Comparison of ENCODE assay signal across 1 fruit fly cellular context in the genomic region with DNA sequence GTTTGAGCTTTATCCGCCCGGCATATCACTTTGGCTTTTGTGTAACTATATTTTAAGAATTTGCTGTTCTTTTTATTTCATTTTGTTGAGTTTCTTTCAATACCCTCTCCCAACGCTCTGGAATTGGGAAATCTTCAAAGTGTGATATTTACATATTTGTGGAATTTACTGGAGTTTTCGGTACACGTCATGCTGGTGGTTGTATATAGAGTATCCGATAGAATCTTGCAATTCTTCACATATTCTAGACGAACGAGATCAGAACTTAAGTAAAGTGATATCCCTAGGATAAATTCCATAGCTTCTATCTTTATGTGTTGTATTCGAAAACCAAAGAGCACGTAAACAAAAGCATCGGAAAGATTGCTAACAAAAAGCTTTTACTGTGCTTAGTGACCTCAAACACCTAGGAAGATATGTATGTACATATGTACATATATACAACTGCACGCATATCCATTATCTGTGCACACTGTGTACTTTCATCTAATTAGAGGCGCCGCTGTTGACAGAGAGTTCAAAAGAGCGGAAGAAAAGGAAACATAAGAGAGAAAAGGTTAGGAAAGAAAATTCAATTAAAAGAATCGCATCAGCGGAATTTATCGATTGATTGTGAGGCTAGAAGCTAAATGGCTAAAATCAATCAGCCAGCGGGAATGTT.
TF ChIP-seq lines count a peak whose summit lies in the region.

No protein-coding gene starts in this region.

TF ChIP-seq in whole organism, embryonic, 481 proteins besides CTCF, POLR2A, EP300 and RAD21 (continued from another document):
- TF ChIP-seq CG12104 (GFP tag; optimal IDR thresholded peaks at IDR 0.05; lab: Kevin White, UChicago) (peak; percentile 35), insv (GFP tag; optimal IDR thresholded peaks at IDR 0.05; lab: Kevin White, UChicago) (peak in 1 of 2 experiments; percentile 41), lmd (GFP tag; IDR thresholded peaks at IDR 0.05; lab: Robert Waterston, UW) (no peak), ab (GFP tag; optimal IDR thresholded peaks at IDR 0.05; lab: Kevin White, UChicago) (no peak), Trl (optimal IDR thresholded peaks at IDR 0.05; lab: Kevin White, UChicago) (no peak), Trl (GFP tag; optimal IDR thresholded peaks at IDR 0.05; lab: Kevin White, UChicago) (no peak), grau (tag; optimal IDR thresholded peaks at IDR 0.05; lab: Kevin White, UChicago) (no peak), CG32772 (GFP tag; IDR thresholded peaks at IDR 0.05; lab: Robert Waterston, UW) (no peak), Chrac-16 (GFP tag; optimal IDR thresholded peaks at IDR 0.05; lab: Kevin White, UChicago) (no peak), Sry-δ (GFP tag; optimal IDR thresholded peaks at IDR 0.05; lab: Kevin White, UChicago) (no peak), TFAM (GFP tag; optimal IDR thresholded peaks at IDR 0.05; lab: Kevin White, UChicago) (no peak), kni (GFP tag; optimal IDR thresholded peaks at IDR 0.05; lab: Kevin White, UChicago) (peak; percentile 85), stwl (tag; optimal IDR thresholded peaks at IDR 0.05; lab: Kevin White, UChicago) (no peak), Atf6 (GFP tag; IDR thresholded peaks at IDR 0.05; lab: Robert Waterston, UW) (peak; percentile 42; the same call in 1 of the 2 replicates), lov (optimal IDR thresholded peaks at IDR 0.05; lab: Kevin White, UChicago) (no peak), lov (GFP tag; IDR thresholded peaks at IDR 0.05; lab: Robert Waterston, UW) (no peak), Ets97D (GFP tag; optimal IDR thresholded peaks at IDR 0.05; lab: Kevin White, UChicago) (no peak), fd96Cb (tag; optimal IDR thresholded peaks at IDR 0.05; lab: Kevin White, UChicago) (no peak), CG14710 (tag; optimal IDR thresholded peaks at IDR 0.05; lab: Kevin White, UChicago) (peak; percentile 40), dimm (GFP tag; IDR thresholded peaks at IDR 0.05; lab: Robert Waterston, UW) (no peak), Deaf1 (tag; optimal IDR thresholded peaks at IDR 0.05; lab: Kevin White, UChicago) (no peak), pita (GFP tag; optimal IDR thresholded peaks at IDR 0.05; lab: Kevin White, UChicago) (no peak), sd (tag; optimal IDR thresholded peaks at IDR 0.05; lab: Kevin White, UChicago) (peak; percentile 52), ATbp (GFP tag; optimal IDR thresholded peaks at IDR 0.05; lab: Kevin White, UChicago) (peak; percentile 92), hth (optimal IDR thresholded peaks at IDR 0.05; lab: Kevin White, UChicago) (no peak), CG11504 (tag; optimal IDR thresholded peaks at IDR 0.05; lab: Kevin White, UChicago) (peak; percentile 10), jing (GFP tag; optimal IDR thresholded peaks at IDR 0.05; lab: Kevin White, UChicago) (no peak), CG10462 (GFP tag; optimal IDR thresholded peaks at IDR 0.05; lab: Kevin White, UChicago) (no peak), Nf-YA (GFP tag; IDR thresholded peaks at IDR 0.05; lab: Robert Waterston, UW) (peak; percentile 46; the same call in 1 of the 2 replicates), CG2116 (GFP tag; optimal IDR thresholded peaks at IDR 0.05; lab: Kevin White, UChicago) (no peak), ci (GFP tag; IDR thresholded peaks at IDR 0.05; lab: Robert Waterston, UW) (peak; percentile 84), Dref (GFP tag; IDR thresholded peaks at IDR 0.05; lab: Robert Waterston, UW) (no peak), MESR4 (GFP tag; optimal IDR thresholded peaks at IDR 0.05; lab: Kevin White, UChicago) (no peak), CG8944 (GFP tag; optimal IDR thresholded peaks at IDR 0.05; lab: Kevin White, UChicago) (no peak), Drgx (GFP tag; IDR thresholded peaks at IDR 0.05; lab: Robert Waterston, UW) (no peak), Camta (GFP tag; optimal IDR thresholded peaks at IDR 0.05; lab: Kevin White, UChicago) (peak; percentile 28), rib (GFP tag; IDR thresholded peaks at IDR 0.05; lab: Robert Waterston, UW) (no peak), CG12236 (GFP tag; optimal IDR thresholded peaks at IDR 0.05; lab: Kevin White, UChicago) (peak; percentile 40), CoRest (tag; optimal IDR thresholded peaks at IDR 0.05; lab: Kevin White, UChicago) (no peak), gcm2 (GFP tag; optimal IDR thresholded peaks at IDR 0.05; lab: Kevin White, UChicago) (no peak), ham (GFP tag; IDR thresholded peaks at IDR 0.05; lab: Robert Waterston, UW) (no peak), al (GFP tag; IDR thresholded peaks at IDR 0.05; lab: Robert Waterston, UW) (no peak), Bteb2 (GFP tag; optimal IDR thresholded peaks at IDR 0.05; lab: Kevin White, UChicago) (no peak), cad (GFP tag; optimal IDR thresholded peaks at IDR 0.05; lab: Kevin White, UChicago) (no peak), Hsf (GFP tag; optimal IDR thresholded peaks at IDR 0.05; lab: Kevin White, UChicago) (no peak), GATAe (GFP tag; conservative IDR thresholded peaks at IDR 0.05; lab: Robert Waterston, UW) (no peak), esg (GFP tag; conservative IDR thresholded peaks at IDR 0.05; lab: Robert Waterston, UW) (no peak), pnt (GFP tag; optimal IDR thresholded peaks at IDR 0.05; lab: Kevin White, UChicago) (no peak), CG30431 (GFP tag; optimal IDR thresholded peaks at IDR 0.05; lab: Kevin White, UChicago) (no peak), ro (GFP tag; IDR thresholded peaks at IDR 0.05; lab: Robert Waterston, UW) (no peak), CG4424 (GFP tag; optimal IDR thresholded peaks at IDR 0.05; lab: Kevin White, UChicago) (no peak), fd102C (GFP tag; optimal IDR thresholded peaks at IDR 0.05; lab: Kevin White, UChicago) (no peak), CG30020 (tag; optimal IDR thresholded peaks at IDR 0.05; lab: Kevin White, UChicago) (no peak), nmo (GFP tag; optimal IDR thresholded peaks at IDR 0.05; lab: Kevin White, UChicago) (no peak), abd-A (tag; optimal IDR thresholded peaks at IDR 0.05; lab: Kevin White, UChicago) (no peak), CG3838 (GFP tag; optimal IDR thresholded peaks at IDR 0.05; lab: Kevin White, UChicago) (peak; percentile 17), cwo (GFP tag; optimal IDR thresholded peaks at IDR 0.05; lab: Kevin White, UChicago) (no peak), psq (GFP tag; optimal IDR thresholded peaks at IDR 0.05; lab: Kevin White, UChicago) (no peak), CG34422 (GFP tag; IDR thresholded peaks at IDR 0.05; lab: Robert Waterston, UW) (no peak), otp (GFP tag; IDR thresholded peaks at IDR 0.05; lab: Robert Waterston, UW) (no peak; the same call in 2 of the 3 replicates), hb (GFP tag; IDR thresholded peaks at IDR 0.05; lab: Robert Waterston, UW; ENCODE audit: partially characterized antibody) (no peak), Ravus (GFP tag; IDR thresholded peaks at IDR 0.05; lab: Robert Waterston, UW) (no peak), CG12942 (GFP tag; optimal IDR thresholded peaks at IDR 0.05; lab: Kevin White, UChicago) (no peak), toy (GFP tag; IDR thresholded peaks at IDR 0.05; lab: Robert Waterston, UW) (no peak), CG33213 (GFP tag; optimal IDR thresholded peaks at IDR 0.05; lab: Kevin White, UChicago) (peak; percentile 26), CG9817 (tag; optimal IDR thresholded peaks at IDR 0.05; lab: Kevin White, UChicago) (no peak), HLH4C (GFP tag; IDR thresholded peaks at IDR 0.05; lab: Robert Waterston, UW; ENCODE audit: partially characterized antibody) (no peak), vfl (GFP tag; optimal IDR thresholded peaks at IDR 0.05; lab: Kevin White, UChicago) (no peak), Hey (tag; optimal IDR thresholded peaks at IDR 0.05; lab: Kevin White, UChicago) (no peak), Xbp1 (GFP tag; optimal IDR thresholded peaks at IDR 0.05; lab: Kevin White, UChicago) (no peak), ap (GFP tag; IDR thresholded peaks at IDR 0.05; lab: Robert Waterston, UW) (no peak), CG10274 (GFP tag; optimal IDR thresholded peaks at IDR 0.05; lab: Kevin White, UChicago) (no peak), CG7357 (GFP tag; IDR thresholded peaks at IDR 0.05; lab: Robert Waterston, UW) (no peak)
